Fruit fly (Drosophila melanogaster) whole organism, embryonic: Measurements from ENCODE around the gene stumps.

ENCODE experiments used
- CG10462 ChIP-seq: fragments of 200-800 bp; sonication (Bioruptor generic); optimal IDR thresholded peaks from 2 replicates; lab custom pipeline; 2016; ENCODE audit warnings: missing biosample characterization, missing genetic modification characterization
- CG10654 ChIP-seq: fragments of 200-800 bp; sonication (Bioruptor generic); optimal IDR thresholded peaks from 2 replicates; lab custom pipeline; 2016; ENCODE audit warnings: missing biosample characterization, missing genetic modification characterization
- CG11085 ChIP-seq: fragments of 200-800 bp; sonication (Bioruptor generic); IDR thresholded peaks from 2 replicates; pipeline ENCODE4 v1.3.6; 2022; ENCODE audit warnings: missing biosample characterization, missing genetic modification characterization
- CG13624 ChIP-seq: fragments of 200-800 bp; sonication (Bioruptor generic); optimal IDR thresholded peaks from 2 replicates; lab custom pipeline; 2016; ENCODE audit warnings: missing biosample characterization, missing genetic modification characterization
- CG14441 ChIP-seq: fragments of 200-800 bp; sonication (Bioruptor generic); IDR thresholded peaks from 2 replicates; pipeline ENCODE4 v1.3.6; 2022; ENCODE audit warnings: missing biosample characterization, missing genetic modification characterization
- CG17328 ChIP-seq: fragments of 200-800 bp; sonication (Bioruptor generic); IDR thresholded peaks from 2 replicates; pipeline ENCODE4 v1.3.6; 2022; ENCODE audit warnings: missing biosample characterization, missing genetic modification characterization
- CG1792 ChIP-seq: fragments of 200-800 bp; sonication (Bioruptor generic); optimal IDR thresholded peaks from 2 replicates; lab custom pipeline; 2016; ENCODE audit warnings: missing biosample characterization, missing genetic modification characterization
- CG18011 ChIP-seq: fragments of 200-800 bp; sonication (Bioruptor generic); optimal IDR thresholded peaks from 2 replicates; lab custom pipeline; 2017; ENCODE audit warnings: missing biosample characterization, missing genetic modification characterization, mild to moderate bottlenecking, moderate library complexity, missing genotype
- CG2129 ChIP-seq: fragments of 200-800 bp; sonication (Bioruptor generic); IDR thresholded peaks from 2 replicates; pipeline ENCODE4 v1.3.6; 2022; ENCODE audit warnings: missing biosample characterization, missing genetic modification characterization; ENCODE audit not compliant: partially characterized antibody
- CG33557 ChIP-seq: fragments of 200-800 bp; sonication (Bioruptor generic); optimal IDR thresholded peaks from 2 replicates; lab custom pipeline; 2019; ENCODE audit warnings: missing biosample characterization, mild to moderate bottlenecking, missing genetic modification characterization, moderate library complexity
- CG9609 ChIP-seq: fragments of 200-800 bp; sonication (Bioruptor generic); optimal IDR thresholded peaks from 3 replicates; lab custom pipeline; 2016; ENCODE audit warnings: missing biosample characterization, missing genetic modification characterization
- CG9797 ChIP-seq: fragments of 200-800 bp; sonication (Bioruptor generic); optimal IDR thresholded peaks from 3 replicates; lab custom pipeline; 2018; ENCODE audit warnings: missing biosample characterization, mild to moderate bottlenecking, missing genetic modification characterization
- CTCF ChIP-seq: fragments of 200-800 bp; sonication (Bioruptor generic); optimal IDR thresholded peaks from 2 replicates; lab custom pipeline; 2017; ENCODE audit warnings: missing biosample characterization, mild to moderate bottlenecking, missing genetic modification characterization, moderate library complexity
- CrebB ChIP-seq: fragments of 200-800 bp; sonication (Bioruptor generic); optimal IDR thresholded peaks from 3 replicates; lab custom pipeline; 2018; ENCODE audit warnings: missing biosample characterization, mild to moderate bottlenecking, missing genetic modification characterization
- Dip2 ChIP-seq: fragments of 200-800 bp; sonication (Bioruptor generic); IDR thresholded peaks from 2 replicates; pipeline ENCODE4 v1.3.6; 2022; ENCODE audit warnings: missing biosample characterization, missing genetic modification characterization
- Ets65A ChIP-seq: fragments of 200-800 bp; sonication (Bioruptor generic); peaks from one replicate; lab custom pipeline; 2016; ENCODE audit warnings: missing biosample characterization, missing genetic modification characterization
- Hmr ChIP-seq: fragments of 200-800 bp; sonication (Bioruptor generic); optimal IDR thresholded peaks from 3 replicates; lab custom pipeline; 2017; ENCODE audit warnings: mild to moderate bottlenecking, missing biosample characterization, missing genetic modification reagents, missing genetic modification characterization
- Hr3 ChIP-seq: fragments of 200-800 bp; sonication (Bioruptor generic); optimal IDR thresholded peaks from 3 replicates; lab custom pipeline; 2016; ENCODE audit warnings: missing biosample characterization, missing genetic modification characterization
- Med ChIP-seq: fragments of 200-800 bp; sonication (Bioruptor generic); peaks from one replicate; lab custom pipeline; 2016; ENCODE audit warnings: missing biosample characterization, missing genetic modification characterization, mild to moderate bottlenecking, inconsistent platforms, moderate library complexity
- NK7.1 ChIP-seq: fragments of 200-800 bp; sonication (Bioruptor generic); optimal IDR thresholded peaks from 3 replicates; lab custom pipeline; 2016; ENCODE audit warnings: missing biosample characterization, missing genetic modification characterization
- Oaz ChIP-seq: fragments of 200-800 bp; sonication (Bioruptor generic); IDR thresholded peaks from 2 replicates; pipeline ENCODE4 v1.3.6; 2022; ENCODE audit warnings: missing biosample characterization, missing genetic modification characterization
- Poxn ChIP-seq: fragments of 200-800 bp; sonication (Bioruptor generic); IDR thresholded peaks from 2 replicates; pipeline ENCODE4 v1.3.6; 2022; ENCODE audit warnings: missing biosample characterization, missing genetic modification characterization
- Scr ChIP-seq: fragments of 200-800 bp; sonication (Bioruptor generic); IDR thresholded peaks from 2 replicates; pipeline ENCODE4 v1.3.6; 2022; ENCODE audit warnings: missing biosample characterization, missing genetic modification characterization; ENCODE audit not compliant: partially characterized antibody
- TFAM ChIP-seq: fragments of 200-800 bp; sonication (Bioruptor generic); optimal IDR thresholded peaks from 2 replicates; lab custom pipeline; 2017; ENCODE audit warnings: missing biosample characterization, missing genetic modification characterization, inconsistent platforms
- aop ChIP-seq: fragments of 200-800 bp; sonication (Bioruptor generic); IDR thresholded peaks from 2 replicates; pipeline ENCODE4 v1.3.6; 2022; ENCODE audit warnings: missing biosample characterization, missing genetic modification characterization
- ash1 ChIP-seq: fragments of 200-800 bp; sonication (Bioruptor generic); optimal IDR thresholded peaks from 2 replicates; lab custom pipeline; 2018; ENCODE audit warnings: missing biosample characterization, mild to moderate bottlenecking, missing genetic modification characterization
- bigmax ChIP-seq: fragments of 200-800 bp; sonication (Bioruptor generic); optimal IDR thresholded peaks from 2 replicates; lab custom pipeline; 2018; ENCODE audit warnings: missing biosample characterization, mild to moderate bottlenecking, missing genetic modification characterization
- br ChIP-seq: fragments of >200 bp; optimal IDR thresholded peaks from 2 replicates; lab custom pipeline; 2017
- cad ChIP-seq: fragments of >200 bp; optimal IDR thresholded peaks from 2 replicates; lab custom pipeline; 2017; ENCODE audit warnings: missing biosample characterization, missing genetic modification characterization
- dmrt99B ChIP-seq: fragments of 200-800 bp; sonication (Bioruptor generic); optimal IDR thresholded peaks from 2 replicates; lab custom pipeline; 2018; ENCODE audit warnings: missing biosample characterization, mild to moderate bottlenecking, missing genetic modification characterization, moderate library complexity
- eve ChIP-seq, 2 experiments: fragments of >200 bp; optimal IDR thresholded peaks; 2 replicates each; lab custom pipeline; 2017; ENCODE audit warnings: missing biosample characterization in 2 of 2, missing genetic modification characterization in 2 of 2
- exex ChIP-seq: fragments of 200-800 bp; sonication (Bioruptor generic); optimal IDR thresholded peaks from 4 replicates; lab custom pipeline; 2018; ENCODE audit warnings: missing biosample characterization, mild to moderate bottlenecking, missing genetic modification characterization, moderate library complexity
- gce ChIP-seq: fragments of 200-800 bp; sonication (Bioruptor generic); IDR thresholded peaks from 3 replicates; pipeline ENCODE4 v1.3.6; 2022; ENCODE audit warnings: missing biosample characterization, missing genetic modification characterization
- gro ChIP-seq: fragments of 200-800 bp; sonication (Bioruptor generic); optimal IDR thresholded peaks from 2 replicates; lab custom pipeline; 2016; ENCODE audit warnings: missing biosample characterization, missing genetic modification characterization
- hkb ChIP-seq, 2 experiments: fragments of 200-800 bp in 1 of 2; fragments of >200 bp in 1 of 2; sonication (Bioruptor generic) in 1 of 2; IDR thresholded peaks in 1 of 2; optimal IDR thresholded peaks in 1 of 2; 2 replicates each; pipeline versions ENCODE4 v1.3.6 to Lab custom; 2017 to 2022; ENCODE audit warnings: missing biosample characterization in 1 of 2, missing genetic modification characterization in 1 of 2
- jigr1 ChIP-seq: fragments of 200-800 bp; sonication (Bioruptor generic); IDR thresholded peaks from 3 replicates; pipeline ENCODE4 v1.3.6; 2022; ENCODE audit warnings: missing biosample characterization, missing genetic modification characterization
- kni ChIP-seq: fragments of 200-800 bp; sonication (Bioruptor generic); optimal IDR thresholded peaks from 3 replicates; lab custom pipeline; 2017; ENCODE audit warnings: mild to moderate bottlenecking, missing biosample characterization, missing genetic modification reagents, missing genetic modification characterization
- lola ChIP-seq, 3 experiments: fragments of >200 bp in 2 of 3; fragments of 200-800 bp in 1 of 3; sonication (Bioruptor generic) in 1 of 3; optimal IDR thresholded peaks; 2 replicates each; lab custom pipeline; 2017 to 2019; ENCODE audit warnings: missing biosample characterization in 3 of 3, missing genetic modification characterization in 3 of 3, mild to moderate bottlenecking in 1 of 3, moderate library complexity in 1 of 3
- nerfin-1 ChIP-seq: fragments of 200-800 bp; sonication (Bioruptor generic); optimal IDR thresholded peaks from 3 replicates; lab custom pipeline; 2019; ENCODE audit warnings: missing biosample characterization, mild to moderate bottlenecking, missing genetic modification characterization, moderate library complexity
- nom ChIP-seq: fragments of 200-800 bp; sonication (Bioruptor generic); optimal IDR thresholded peaks from 2 replicates; lab custom pipeline; 2017; ENCODE audit warnings: missing biosample characterization, missing genetic modification characterization, mild to moderate bottlenecking, moderate library complexity, missing genetic modification reagents
- tap ChIP-seq: fragments of 200-800 bp; optimal IDR thresholded peaks from 3 replicates; lab custom pipeline; 2019; ENCODE audit warnings: missing biosample characterization, mild to moderate bottlenecking, missing genetic modification characterization, moderate library complexity
- tio ChIP-seq: fragments of 200-800 bp; sonication (Bioruptor generic); optimal IDR thresholded peaks from 2 replicates; lab custom pipeline; 2017; ENCODE audit warnings: missing biosample characterization, missing genetic modification characterization, inconsistent platforms
- trh ChIP-seq: fragments of 200-800 bp; sonication (Bioruptor generic); optimal IDR thresholded peaks from 2 replicates; lab custom pipeline; 2016; ENCODE audit warnings: missing biosample characterization, missing genetic modification characterization
- tup ChIP-seq: fragments of 200-800 bp; sonication (Bioruptor generic); optimal IDR thresholded peaks from 2 replicates; lab custom pipeline; 2016; ENCODE audit warnings: missing biosample characterization, mild to moderate bottlenecking, missing genetic modification characterization, moderate library complexity
- twi ChIP-seq: fragments of 200-800 bp; optimal IDR thresholded peaks from 2 replicates; lab custom pipeline; 2019; ENCODE audit warnings: missing biosample characterization, mild to moderate bottlenecking, missing genetic modification characterization, moderate library complexity
- unpg ChIP-seq: fragments of 200-800 bp; sonication (Bioruptor generic); optimal IDR thresholded peaks from 3 replicates; lab custom pipeline; 2018; ENCODE audit warnings: missing biosample characterization, mild to moderate bottlenecking, missing genetic modification characterization, moderate library complexity
- vnd ChIP-seq: fragments of 200-800 bp; sonication (Bioruptor generic); IDR thresholded peaks from 3 replicates; pipeline ENCODE4 v1.3.6; 2022; ENCODE audit warnings: missing biosample characterization, missing genetic modification characterization; ENCODE audit not compliant: partially characterized antibody
- z ChIP-seq: fragments of 200-800 bp; sonication (Bioruptor generic); IDR thresholded peaks from 3 replicates; pipeline ENCODE4 v1.3.6; 2022; ENCODE audit warnings: missing biosample characterization, missing genetic modification characterization
- zf30C ChIP-seq: fragments of 200-800 bp; sonication (Bioruptor generic); optimal IDR thresholded peaks from 3 replicates; lab custom pipeline; 2018; ENCODE audit warnings: missing biosample characterization, mild to moderate bottlenecking, missing genetic modification characterization

stumps gene

DNA sequence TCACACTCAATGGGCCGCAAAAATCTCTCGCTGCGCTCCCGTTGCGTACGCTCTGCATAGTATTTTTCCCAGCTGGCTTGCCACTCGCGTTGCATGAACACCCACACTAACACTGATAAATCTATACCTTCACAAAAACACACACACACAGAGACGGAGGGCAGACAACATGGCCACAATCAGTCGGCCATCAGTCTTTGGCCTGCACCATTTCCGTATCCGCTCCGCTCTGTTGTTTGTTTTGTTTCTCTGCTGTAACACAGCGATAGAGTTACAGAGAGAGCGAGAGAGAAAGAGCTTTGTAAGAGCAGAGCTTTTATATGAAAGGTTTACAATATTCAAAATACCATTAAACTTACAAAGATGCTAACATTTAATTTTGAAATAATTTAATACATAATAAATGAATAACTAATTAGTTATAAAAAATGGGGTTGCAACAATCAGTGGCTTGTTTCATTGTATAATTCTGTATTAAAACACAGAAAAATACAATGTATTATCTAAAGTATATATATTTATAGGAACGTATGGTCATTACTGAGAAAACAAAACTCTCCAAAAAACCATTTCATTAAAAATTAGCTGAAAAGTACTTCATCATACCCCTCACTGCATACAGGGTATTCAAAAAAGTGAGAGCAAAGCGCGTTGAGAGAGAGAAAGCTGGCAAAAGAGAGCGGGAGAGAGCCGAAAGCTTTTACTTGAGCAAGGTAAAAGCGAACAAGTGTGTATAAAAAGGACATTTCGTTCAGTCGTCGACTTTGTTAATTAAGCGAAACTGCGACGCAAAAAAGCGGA lies 32.1 kb downstream of the stumps start, which contains the start of gene CG14853 (continued):
- TF ChIP-seq twi = peak; percentile 54
- TF ChIP-seq Hr3 = peak; percentile 85
- no peak for TF ChIP-seq exex (tag; lab: Kevin White, UChicago)
- peak; percentile 55 for TF ChIP-seq CG10654 (GFP tag; lab: Kevin White, UChicago)
- TF ChIP-seq Hmr (GFP tag; lab: Kevin White, UChicago) = peak; percentile 68
- no peak for TF ChIP-seq CG2129
- TF ChIP-seq br = no peak
- TF ChIP-seq eve (GFP tag; optimal IDR thresholded peaks at IDR 0.05; lab: Kevin White, UChicago) = peak in 1 of 2 experiments; percentile 68
- peak; percentile 79 for TF ChIP-seq tio
- no peak for TF ChIP-seq CG9609 (GFP tag; lab: Kevin White, UChicago)
- peak; percentile 12; the same call in 1 of the 3 replicates for TF ChIP-seq z (GFP tag; lab: Robert Waterston, UW)
- no peak for TF ChIP-seq gro
- TF ChIP-seq tap (tag; lab: Kevin White, UChicago) = peak; percentile 34
- TF ChIP-seq TFAM (GFP tag; lab: Kevin White, UChicago) = no peak
- peak; percentile 59 for TF ChIP-seq kni
- TF ChIP-seq Oaz (GFP tag; lab: Robert Waterston, UW) = peak; percentile 45; the same call in 1 of the 2 replicates
- TF ChIP-seq trh (GFP tag; lab: Kevin White, UChicago) = peak; percentile 40
- peak in 1 of 3 experiments; percentile 84 for TF ChIP-seq lola (GFP tag; optimal IDR thresholded peaks at IDR 0.05; lab: Kevin White, UChicago)
- TF ChIP-seq aop (GFP tag; lab: Robert Waterston, UW) = peak; percentile 49; the same call in 1 of the 2 replicates
- TF ChIP-seq Med (GFP tag; lab: Kevin White, UChicago) = peak; percentile 94
- peak; percentile 75 for TF ChIP-seq CG14441 (GFP tag; lab: Robert Waterston, UW)
- TF ChIP-seq zf30C (GFP tag; lab: Kevin White, UChicago) = no peak
- TF ChIP-seq CG17328 (GFP tag; lab: Robert Waterston, UW) = peak; percentile 82
- TF ChIP-seq ash1 (GFP tag; lab: Kevin White, UChicago) = no peak
- no peak for TF ChIP-seq nom (GFP tag; lab: Kevin White, UChicago)
- TF ChIP-seq hkb (optimal IDR thresholded peaks at IDR 0.05; lab: Kevin White, UChicago) = no peak
- TF ChIP-seq hkb (GFP tag; IDR thresholded peaks at IDR 0.05; lab: Robert Waterston, UW) = peak; percentile 79
- TF ChIP-seq CTCF (GFP tag; lab: Kevin White, UChicago) = peak; percentile 23
- peak; percentile 79 for TF ChIP-seq Ets65A (GFP tag; lab: Kevin White, UChicago)
- no peak for TF ChIP-seq CG13624 (GFP tag; lab: Kevin White, UChicago)
- TF ChIP-seq CrebB (tag; lab: Kevin White, UChicago) = peak; percentile 14
- peak; percentile 65 for TF ChIP-seq nerfin-1 (tag; lab: Kevin White, UChicago)
- peak; percentile 14; the same call in 1 of the 2 replicates for TF ChIP-seq CG11085 (GFP tag; lab: Robert Waterston, UW)
- TF ChIP-seq CG33557 (GFP tag; lab: Kevin White, UChicago) = peak; percentile 25
- peak; percentile 77; the same call in 2 of the 3 replicates for TF ChIP-seq gce
- no peak for TF ChIP-seq Dip2 (GFP tag; lab: Robert Waterston, UW)
- TF ChIP-seq CG9797 (GFP tag; lab: Kevin White, UChicago) = peak; percentile 21
- no peak for TF ChIP-seq vnd (GFP tag; lab: Robert Waterston, UW)
- TF ChIP-seq dmrt99B (tag; lab: Kevin White, UChicago) = peak; percentile 90
- TF ChIP-seq jigr1 (GFP tag; lab: Robert Waterston, UW) = no peak
- TF ChIP-seq NK7.1 = peak; percentile 3
- no peak for TF ChIP-seq cad (GFP tag; lab: Kevin White, UChicago)
- TF ChIP-seq tup (GFP tag; lab: Kevin White, UChicago) = no peak
- peak; percentile 50 for TF ChIP-seq bigmax (GFP tag; lab: Kevin White, UChicago)
- no peak for TF ChIP-seq CG1792 (GFP tag; lab: Kevin White, UChicago)
- TF ChIP-seq CG18011 = peak; percentile 50
- TF ChIP-seq unpg (GFP tag; lab: Kevin White, UChicago) = peak; percentile 65
- peak; percentile 84 for TF ChIP-seq CG10462 (GFP tag; lab: Kevin White, UChicago)
- TF ChIP-seq Scr (GFP tag; lab: Robert Waterston, UW) = no peak
- no peak for TF ChIP-seq Poxn (GFP tag; lab: Robert Waterston, UW)
